Worm (Caenorhabditis elegans): ENCODE measurements around the gene T11B7.1.

DNA sequence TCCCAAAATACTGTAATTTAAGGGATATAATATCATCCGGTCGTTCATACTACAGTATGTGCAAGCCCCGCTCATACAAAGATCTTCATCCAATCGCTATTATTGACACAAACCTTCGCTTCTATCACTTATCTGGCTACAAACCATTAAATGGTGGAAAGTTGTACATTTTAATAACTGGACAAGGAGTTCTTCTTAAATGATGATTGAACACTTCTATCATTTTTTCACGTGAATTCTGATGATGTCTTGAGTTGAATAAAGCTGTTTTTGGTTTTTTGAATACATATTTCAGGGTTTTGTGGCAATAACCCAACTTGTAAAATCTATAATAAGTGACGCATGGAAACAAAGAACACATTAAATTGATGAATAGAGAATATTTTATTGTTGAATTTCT is 17.9 kb upstream of the T11B7.1 start:
- TF ChIP-seq ama-1 (optimal IDR thresholded peaks at IDR 0.05) (no peak), ets-7 (tag; optimal IDR thresholded peaks at IDR 0.05) (no peak), ceh-13 (GFP tag; optimal IDR thresholded peaks at IDR 0.05) (no peak), sea-1 (GFP tag; conservative IDR thresholded peaks at IDR 0.05) (no peak), flt-1 (GFP tag; IDR thresholded peaks at IDR 0.05) (no peak), ceh-36 (tag; optimal IDR thresholded peaks at IDR 0.05) (no peak), tbx-37 (GFP tag; conservative IDR thresholded peaks at IDR 0.05) (no peak)

Data from whole organism, early embryonic.